Worm (Caenorhabditis elegans): Measurements from ENCODE around the gene F07D3.3.

Gene F07D3.3

DNA sequence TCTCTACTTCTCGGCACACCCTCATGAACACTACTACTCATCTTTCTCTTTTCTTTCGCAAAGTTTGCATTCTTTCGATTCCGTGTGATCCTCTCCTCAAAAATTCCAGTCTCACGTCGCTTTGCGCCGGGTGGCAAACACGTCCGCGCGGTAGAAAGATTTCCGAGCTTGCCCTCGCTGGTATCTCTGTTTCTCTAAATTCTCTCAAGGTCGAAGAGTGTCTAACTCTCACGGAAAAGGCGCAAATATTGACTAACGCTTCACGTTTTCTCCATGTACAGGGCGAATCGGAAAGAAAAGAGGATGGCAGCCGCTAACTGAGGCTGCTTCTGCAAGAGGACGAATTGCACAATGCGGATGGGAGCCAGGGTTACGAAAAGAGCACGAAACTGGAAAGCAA is 39.8 kb downstream of the F07D3.3 start:
- TF ChIP-seq unc-62 (GFP tag; optimal IDR thresholded peaks at IDR 0.05) = no peak

DNA sequence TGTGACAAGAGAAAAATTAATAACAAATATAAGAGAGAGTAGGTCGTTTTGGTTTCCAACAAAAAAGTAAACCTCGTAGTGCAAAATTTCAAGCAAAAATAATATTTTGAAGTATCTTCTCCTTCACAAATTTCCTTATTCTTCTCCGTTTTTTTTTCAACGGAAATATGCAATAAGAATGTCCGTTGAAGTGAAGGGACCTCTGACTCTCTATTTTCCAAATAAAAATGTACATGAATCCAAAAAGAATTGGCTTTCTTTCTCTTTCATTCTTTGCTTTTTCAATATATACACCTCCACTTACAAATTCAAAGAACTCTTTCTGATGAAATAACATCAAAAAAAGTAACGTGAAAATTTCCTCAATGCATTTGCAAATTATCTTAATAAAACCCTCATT is 45.9 kb downstream of the F07D3.3 start, which contains the start of gene F36D4.1:
TSS of gene F36D4.1 (plus strand) at position 301 of the 400 bp plus-strand sequence.
- TF ChIP-seq unc-62 (GFP tag; optimal IDR thresholded peaks at IDR 0.05) = no peak

ce11 chrV:9414516-9414915 is 48.0 kb downstream of the F07D3.3 start, which contains the start of gene F36D4.4:
Gene F36D4.4 (minus strand): TSS chrV:9414616.
- TF ChIP-seq unc-62 (GFP tag; optimal IDR thresholded peaks at IDR 0.05) = no peak

All from whole organism, dauer.